Worm (Caenorhabditis elegans): ENCODE measurements around the gene C10E2.1.
A peak's percentile ranks its signal among the peaks of the same experiment; 100 is the strongest.

C10E2.1 gene

DNA sequence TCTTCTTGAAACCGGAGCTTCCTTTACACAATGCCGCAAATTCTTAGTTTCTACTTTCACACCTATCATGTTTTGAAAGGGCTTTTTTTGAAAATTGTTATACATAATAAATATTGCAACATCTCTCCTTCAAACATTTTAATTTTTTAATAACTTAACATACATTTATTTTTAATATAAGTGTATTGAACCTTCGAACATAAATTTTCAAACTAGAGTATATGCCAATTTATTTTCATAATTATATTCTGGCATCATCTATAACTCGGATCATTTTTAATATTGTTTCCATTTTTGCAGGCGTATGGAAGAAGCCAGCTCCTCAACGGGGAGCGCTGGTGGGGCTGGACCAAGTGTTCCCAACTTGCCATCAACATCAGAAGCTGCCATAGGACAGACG, 33.4 kb upstream of the C10E2.1 start, which contains the start of gene hda-4:
TSS of gene hda-4 (plus strand) at position 301 of the 400 bp plus-strand sequence.
- TF ChIP-seq rpc-1 (optimal IDR thresholded peaks at IDR 0.05): no peak
- no peak for TF ChIP-seq rpc-1 (tag; optimal IDR thresholded peaks at IDR 0.05)
- no peak for TF ChIP-seq ZK185.1 (tag; optimal IDR thresholded peaks at IDR 0.05; ENCODE audit: poor library complexity, severe bottlenecking)
- TF ChIP-seq bed-1 (GFP tag; IDR thresholded peaks at IDR 0.05): no peak
- no peak for TF ChIP-seq pha-4 (tag; optimal IDR thresholded peaks at IDR 0.05)
- no peak for TF ChIP-seq snpc-1.3 (tag; optimal IDR thresholded peaks at IDR 0.05; ENCODE audit: insufficient read depth)
- TF ChIP-seq madf-8 (GFP tag; conservative IDR thresholded peaks at IDR 0.05): no peak
- TF ChIP-seq athp-1 (tag; optimal IDR thresholded peaks at IDR 0.05): no peak
- no peak for TF ChIP-seq lir-1 (GFP tag; conservative IDR thresholded peaks at IDR 0.05)
- TF ChIP-seq nfyb-1 (GFP tag; IDR thresholded peaks at IDR 0.05): no peak
- TF ChIP-seq xnd-1 (tag; optimal IDR thresholded peaks at IDR 0.05): no peak
- TF ChIP-seq dox-1 (GFP tag; IDR thresholded peaks at IDR 0.05): no peak
- TF ChIP-seq F22D6.2 (tag; optimal IDR thresholded peaks at IDR 0.05): no peak
- no peak for TF ChIP-seq ceh-91 (GFP tag; IDR thresholded peaks at IDR 0.05)
- TF ChIP-seq snpc-3.4 (tag; optimal IDR thresholded peaks at IDR 0.05): no peak
- no peak for TF ChIP-seq F33H1.4 (GFP tag; IDR thresholded peaks at IDR 0.05)

DNA sequence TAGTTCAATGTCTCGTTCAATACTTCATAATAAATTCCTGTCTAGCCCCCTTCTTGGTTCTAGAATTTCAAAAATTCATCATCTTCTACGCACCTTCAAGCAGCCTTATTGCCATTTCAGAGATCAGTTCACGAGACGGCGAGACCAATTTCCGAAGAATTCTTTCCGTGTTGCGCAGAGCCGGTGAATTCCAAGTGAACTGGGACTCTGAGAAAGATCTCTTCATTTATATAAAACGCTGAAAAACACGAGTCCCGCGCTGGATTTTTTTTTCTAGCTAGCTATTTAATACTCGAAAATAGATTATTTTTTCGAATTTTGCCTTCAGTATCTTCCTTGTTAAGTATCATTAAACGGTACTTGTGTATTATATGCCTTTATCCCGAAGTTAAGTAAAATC, 31.5 kb upstream of the C10E2.1 start:
- TF ChIP-seq F55B11.4 (tag; optimal IDR thresholded peaks at IDR 0.05; ENCODE audit: borderline replicate concordance, insufficient read depth) (no peak), C06A6.2 (GFP tag; conservative IDR thresholded peaks at IDR 0.05) (no peak), nhr-27 (tag; optimal IDR thresholded peaks at IDR 0.05) (no peak), hrde-1 (tag; optimal IDR thresholded peaks at IDR 0.05; ENCODE audit: borderline replicate concordance) (no peak), tbx-9 (tag; optimal IDR thresholded peaks at IDR 0.05; ENCODE audit: borderline replicate concordance) (no peak), nfya-2 (GFP tag; IDR thresholded peaks at IDR 0.05) (no peak), athp-1 (tag; optimal IDR thresholded peaks at IDR 0.05) (no peak)

DNA sequence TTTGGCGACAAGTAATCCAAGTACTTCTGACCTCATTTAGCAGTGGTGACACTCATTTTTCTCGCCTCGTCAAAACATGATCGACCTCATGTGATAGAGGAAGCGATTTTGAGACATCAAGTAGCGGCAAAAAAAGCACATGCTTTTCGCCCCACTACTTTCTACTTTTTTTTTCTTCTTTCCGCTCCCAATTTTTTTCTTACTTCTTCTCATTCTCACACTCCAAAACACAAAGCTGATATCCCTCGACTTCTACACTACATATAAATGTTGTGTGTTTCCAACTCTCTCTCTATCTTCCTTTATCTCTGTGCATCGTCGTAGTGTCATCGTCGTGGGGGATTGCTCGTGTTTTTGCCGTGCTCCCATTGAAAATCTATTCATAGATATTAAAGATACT, 30.4 kb upstream of the C10E2.1 start:
- peak; percentile 11 for TF ChIP-seq somi-1 (GFP tag; optimal IDR thresholded peaks at IDR 0.05)
- no peak for TF ChIP-seq xnd-1 (tag; optimal IDR thresholded peaks at IDR 0.05)
- TF ChIP-seq ama-1 (optimal IDR thresholded peaks at IDR 0.05): no peak
- TF ChIP-seq ama-1 (GFP tag; optimal IDR thresholded peaks at IDR 0.05): no peak
- TF ChIP-seq B0019.2 (GFP tag; conservative IDR thresholded peaks at IDR 0.05): no peak
- no peak for TF ChIP-seq unc-130 (GFP tag; optimal IDR thresholded peaks at IDR 0.05)
- no peak for TF ChIP-seq attf-3 (GFP tag; conservative IDR thresholded peaks at IDR 0.05)
- no peak for TF ChIP-seq T07F8.4 (tag; optimal IDR thresholded peaks at IDR 0.05)

DNA sequence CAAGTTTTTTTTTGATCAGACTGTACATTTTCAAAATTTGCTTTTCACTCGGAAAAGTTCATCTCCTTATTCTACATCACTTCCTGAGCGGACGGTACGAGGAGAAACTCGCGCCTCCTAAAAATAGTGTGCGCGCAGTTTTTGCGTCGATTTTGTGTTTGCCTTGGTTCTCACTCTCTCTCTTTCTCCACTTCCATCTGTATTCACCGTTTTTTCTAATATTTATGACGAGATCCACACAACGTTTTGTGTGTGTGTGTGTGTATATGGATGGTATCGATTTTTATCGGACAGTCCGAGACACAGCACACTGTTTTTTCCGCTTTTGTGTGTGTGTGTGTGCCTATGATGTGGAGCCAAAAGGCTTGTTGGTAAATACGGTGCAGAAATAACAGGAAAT, 29.2 kb upstream of the C10E2.1 start:
- TF ChIP-seq lag-1 (GFP tag; IDR thresholded peaks at IDR 0.05) (no peak), B0035.1 (tag; optimal IDR thresholded peaks at IDR 0.05) (no peak), C17E4.6 (GFP tag; IDR thresholded peaks at IDR 0.05) (no peak), sea-2 (GFP tag; IDR thresholded peaks at IDR 0.05) (no peak), zim-3 (tag; optimal IDR thresholded peaks at IDR 0.05) (no peak), aptf-3 (GFP tag; IDR thresholded peaks at IDR 0.05) (no peak), madf-6 (GFP tag; IDR thresholded peaks at IDR 0.05) (no peak), hsf-1 (GFP tag; IDR thresholded peaks at IDR 0.05) (no peak), snpc-3.4 (tag; optimal IDR thresholded peaks at IDR 0.05) (no peak), F49E8.2 (tag; optimal IDR thresholded peaks at IDR 0.05; ENCODE audit: insufficient read depth) (no peak), Y95B8A.8 (GFP tag; IDR thresholded peaks at IDR 0.05) (no peak), ztf-26 (tag; optimal IDR thresholded peaks at IDR 0.05) (no peak), gei-17 (GFP tag; optimal IDR thresholded peaks at IDR 0.05) (no peak), him-1 (tag; optimal IDR thresholded peaks at IDR 0.05) (no peak), B0336.3 (GFP tag; IDR thresholded peaks at IDR 0.05) (no peak), F37B4.10 (GFP tag; IDR thresholded peaks at IDR 0.05) (no peak), dpff-1 (tag; optimal IDR thresholded peaks at IDR 0.05) (no peak), ZK185.1 (tag; optimal IDR thresholded peaks at IDR 0.05; ENCODE audit: poor library complexity, severe bottlenecking) (no peak), snpc-1.3 (tag; optimal IDR thresholded peaks at IDR 0.05; ENCODE audit: insufficient read depth) (no peak)
